Fruit fly (Drosophila melanogaster) whole organism, embryonic: ENCODE data around the gene JIL-1.

Experiments used
- Aef1 ChIP-seq: fragments of 200-800 bp; sonication (Bioruptor generic); IDR thresholded peaks from 3 replicates; pipeline ENCODE4 v1.3.6; 2022; ENCODE audit warnings: missing biosample characterization, missing genetic modification characterization
- Asciz ChIP-seq: fragments of 200-800 bp; sonication (Bioruptor generic); optimal IDR thresholded peaks from 2 replicates; lab custom pipeline; 2017; ENCODE audit warnings: missing biosample characterization, mild to moderate bottlenecking, missing genetic modification characterization, missing genetic modification reagents
- B-H2 ChIP-seq: fragments of 200-800 bp; sonication (Bioruptor generic); optimal IDR thresholded peaks from 2 replicates; lab custom pipeline; 2018; ENCODE audit warnings: missing biosample characterization, mild to moderate bottlenecking, missing genetic modification characterization
- CG1233 ChIP-seq: fragments of 200-800 bp; sonication (Bioruptor generic); optimal IDR thresholded peaks from 4 replicates; lab custom pipeline; 2018; ENCODE audit warnings: missing biosample characterization, mild to moderate bottlenecking, missing genetic modification characterization
- CG12769 ChIP-seq: fragments of 200-800 bp; sonication (Bioruptor generic); optimal IDR thresholded peaks from 2 replicates; lab custom pipeline; 2019; ENCODE audit warnings: missing biosample characterization, mild to moderate bottlenecking, missing genetic modification characterization, moderate library complexity
- CG14965 ChIP-seq: fragments of 200-800 bp; sonication (Bioruptor generic); optimal IDR thresholded peaks from 2 replicates; lab custom pipeline; 2016; ENCODE audit warnings: missing biosample characterization, missing genetic modification characterization, borderline replicate concordance
- CG15479 ChIP-seq: fragments of 200-800 bp; sonication (Bioruptor generic); optimal IDR thresholded peaks from 3 replicates; lab custom pipeline; 2019; ENCODE audit warnings: missing biosample characterization, mild to moderate bottlenecking, missing genetic modification characterization, moderate library complexity
- CG1602 ChIP-seq: fragments of 200-800 bp; sonication (Bioruptor generic); optimal IDR thresholded peaks from 3 replicates; lab custom pipeline; 2016; ENCODE audit warnings: missing biosample characterization, missing genetic modification characterization
- CG16813 ChIP-seq: fragments of 200-800 bp; sonication (Bioruptor generic); IDR thresholded peaks from 3 replicates; pipeline ENCODE4 v1.3.6; 2022; ENCODE audit warnings: missing biosample characterization, missing genetic modification characterization; ENCODE audit not compliant: partially characterized antibody
- CG18011 ChIP-seq: fragments of 200-800 bp; sonication (Bioruptor generic); optimal IDR thresholded peaks from 2 replicates; lab custom pipeline; 2017; ENCODE audit warnings: missing biosample characterization, missing genetic modification characterization, mild to moderate bottlenecking, moderate library complexity, missing genotype
- CG18599 ChIP-seq: fragments of 200-800 bp; sonication (Bioruptor generic); optimal IDR thresholded peaks from 3 replicates; lab custom pipeline; 2017; ENCODE audit warnings: missing biosample characterization, missing genetic modification characterization, mild to moderate bottlenecking, moderate library complexity, missing genetic modification reagents
- CG2199 ChIP-seq: fragments of 200-800 bp; sonication (Bioruptor generic); IDR thresholded peaks from 3 replicates; pipeline ENCODE4 v1.3.6; 2022; ENCODE audit warnings: missing biosample characterization, missing genetic modification characterization
- CG30020 ChIP-seq: fragments of 200-800 bp; optimal IDR thresholded peaks from 2 replicates; lab custom pipeline; 2019; ENCODE audit warnings: missing biosample characterization, mild to moderate bottlenecking, missing genetic modification characterization, moderate library complexity
- CG30403 ChIP-seq: fragments of 200-800 bp; sonication (Bioruptor generic); optimal IDR thresholded peaks from 3 replicates; lab custom pipeline; 2016; ENCODE audit warnings: missing biosample characterization, missing genetic modification characterization
- CG33557 ChIP-seq: fragments of 200-800 bp; sonication (Bioruptor generic); optimal IDR thresholded peaks from 2 replicates; lab custom pipeline; 2019; ENCODE audit warnings: missing biosample characterization, mild to moderate bottlenecking, missing genetic modification characterization, moderate library complexity
- CG4282 ChIP-seq: fragments of 200-800 bp; sonication (Bioruptor generic); optimal IDR thresholded peaks from 2 replicates; lab custom pipeline; 2016; ENCODE audit warnings: missing biosample characterization, missing genetic modification characterization
- CG4404 ChIP-seq: fragments of 200-800 bp; sonication (Bioruptor generic); IDR thresholded peaks from 2 replicates; pipeline ENCODE4 v1.3.6; 2022; ENCODE audit warnings: missing biosample characterization, missing genetic modification characterization
- CG6683 ChIP-seq: fragments of 200-800 bp; sonication (Bioruptor generic); optimal IDR thresholded peaks from 2 replicates; lab custom pipeline; 2017; ENCODE audit warnings: missing biosample characterization, mild to moderate bottlenecking, missing genetic modification characterization, missing genetic modification reagents
- CG6854 ChIP-seq: fragments of 200-800 bp; sonication (Bioruptor generic); optimal IDR thresholded peaks from 3 replicates; lab custom pipeline; 2017; ENCODE audit warnings: missing biosample characterization, mild to moderate bottlenecking, missing genetic modification characterization
- CTCF ChIP-seq: fragments of 200-800 bp; sonication (Bioruptor generic); optimal IDR thresholded peaks from 2 replicates; lab custom pipeline; 2017; ENCODE audit warnings: missing biosample characterization, mild to moderate bottlenecking, missing genetic modification characterization, moderate library complexity
- CkIIα-i1 ChIP-seq: fragments of 200-800 bp; sonication (Bioruptor generic); IDR thresholded peaks from 2 replicates; pipeline ENCODE4 v1.3.6; 2022; ENCODE audit warnings: missing biosample characterization, missing genetic modification characterization
- Deaf1 ChIP-seq: fragments of 200-800 bp; optimal IDR thresholded peaks from 3 replicates; lab custom pipeline; 2019; ENCODE audit warnings: missing biosample characterization, mild to moderate bottlenecking, missing genetic modification characterization, moderate library complexity
- Doc2 ChIP-seq: fragments of 200-800 bp; sonication (Bioruptor generic); IDR thresholded peaks from 2 replicates; pipeline ENCODE4 v1.3.6; 2022; ENCODE audit warnings: missing biosample characterization, missing genetic modification characterization
- Doc3 ChIP-seq: fragments of 200-800 bp; sonication (Bioruptor generic); IDR thresholded peaks from 3 replicates; pipeline ENCODE4 v1.3.6; 2022; ENCODE audit warnings: missing biosample characterization, missing genetic modification characterization; ENCODE audit not compliant: partially characterized antibody
- HLH4C ChIP-seq: fragments of 200-800 bp; sonication (Bioruptor generic); IDR thresholded peaks from 3 replicates; pipeline ENCODE4 v1.3.6; 2022; ENCODE audit warnings: missing biosample characterization, missing genetic modification characterization; ENCODE audit not compliant: partially characterized antibody
- Ptx1 ChIP-seq: fragments of 200-800 bp; sonication (Bioruptor generic); IDR thresholded peaks from 2 replicates; pipeline ENCODE4 v1.3.6; 2022; ENCODE audit warnings: missing biosample characterization, missing genetic modification characterization
- ac ChIP-seq: fragments of 200-800 bp; sonication (Bioruptor generic); optimal IDR thresholded peaks from 3 replicates; lab custom pipeline; 2017; ENCODE audit warnings: missing biosample characterization, mild to moderate bottlenecking, missing genetic modification characterization
- bbx ChIP-seq: fragments of 200-800 bp; sonication (Bioruptor generic); IDR thresholded peaks from 2 replicates; pipeline ENCODE4 v1.3.6; 2022; ENCODE audit warnings: missing biosample characterization, missing genetic modification characterization; ENCODE audit not compliant: partially characterized antibody
- cad ChIP-seq: fragments of >200 bp; optimal IDR thresholded peaks from 2 replicates; lab custom pipeline; 2017; ENCODE audit warnings: missing biosample characterization, missing genetic modification characterization
- cato ChIP-seq: fragments of 200-800 bp; sonication (Bioruptor generic); optimal IDR thresholded peaks from 2 replicates; lab custom pipeline; 2016; ENCODE audit warnings: missing biosample characterization, missing genetic modification characterization, borderline replicate concordance
- danr ChIP-seq: fragments of 200-800 bp; sonication (Bioruptor generic); IDR thresholded peaks from 2 replicates; pipeline ENCODE4 v1.3.6; 2022; ENCODE audit warnings: missing biosample characterization, missing genetic modification characterization
- dysf ChIP-seq: fragments of 200-800 bp; sonication (Bioruptor generic); IDR thresholded peaks from 3 replicates; pipeline ENCODE4 v1.3.6; 2022; ENCODE audit warnings: missing biosample characterization, missing genetic modification characterization
- fu2 ChIP-seq: fragments of 200-800 bp; sonication (Bioruptor generic); optimal IDR thresholded peaks from 2 replicates; lab custom pipeline; 2016; ENCODE audit warnings: missing biosample characterization, missing genetic modification characterization
- gfzf ChIP-seq: fragments of 200-800 bp; sonication (Bioruptor generic); optimal IDR thresholded peaks from 2 replicates; lab custom pipeline; 2016; ENCODE audit warnings: missing biosample characterization, mild to moderate bottlenecking, missing genetic modification characterization, moderate library complexity
- grn ChIP-seq: fragments of 200-800 bp; sonication (Bioruptor generic); optimal IDR thresholded peaks from 3 replicates; lab custom pipeline; 2017; ENCODE audit warnings: missing biosample characterization, missing genetic modification characterization
- gro ChIP-seq: fragments of 200-800 bp; sonication (Bioruptor generic); optimal IDR thresholded peaks from 2 replicates; lab custom pipeline; 2016; ENCODE audit warnings: missing biosample characterization, missing genetic modification characterization
- lola ChIP-seq, 3 experiments: fragments of >200 bp in 2 of 3; fragments of 200-800 bp in 1 of 3; sonication (Bioruptor generic) in 1 of 3; optimal IDR thresholded peaks; 2 replicates each; lab custom pipeline; 2017 to 2019; ENCODE audit warnings: missing biosample characterization in 3 of 3, missing genetic modification characterization in 3 of 3, mild to moderate bottlenecking in 1 of 3, moderate library complexity in 1 of 3
- mam ChIP-seq: fragments of 200-800 bp; sonication (Bioruptor generic); optimal IDR thresholded peaks from 3 replicates; lab custom pipeline; 2016; ENCODE audit warnings: missing biosample characterization, missing genetic modification characterization
- phol ChIP-seq: fragments of 200-800 bp; sonication (Bioruptor generic); optimal IDR thresholded peaks from 3 replicates; lab custom pipeline; 2018; ENCODE audit warnings: missing biosample characterization, mild to moderate bottlenecking, missing genetic modification characterization, moderate library complexity
- pita ChIP-seq: fragments of 200-800 bp; sonication (Bioruptor generic); optimal IDR thresholded peaks from 2 replicates; lab custom pipeline; 2017; ENCODE audit warnings: missing biosample characterization, mild to moderate bottlenecking, missing genetic modification characterization
- row ChIP-seq: fragments of 200-800 bp; sonication (Bioruptor generic); IDR thresholded peaks from 3 replicates; pipeline ENCODE4 v1.3.6; 2022; ENCODE audit warnings: missing biosample characterization, missing genetic modification characterization
- seq ChIP-seq: fragments of 200-800 bp; sonication (Bioruptor generic); IDR thresholded peaks from 2 replicates; pipeline ENCODE4 v1.3.6; 2022; ENCODE audit warnings: missing biosample characterization, missing genetic modification characterization
- sim ChIP-seq: fragments of 200-800 bp; sonication (Bioruptor generic); IDR thresholded peaks from 2 replicates; pipeline ENCODE4 v1.3.6; 2022; ENCODE audit warnings: missing biosample characterization, missing genetic modification characterization
- slbo ChIP-seq: fragments of 200-800 bp; sonication (Bioruptor generic); IDR thresholded peaks from 2 replicates; pipeline ENCODE4 v1.3.6; 2022; ENCODE audit warnings: missing biosample characterization, missing genetic modification characterization
- sna ChIP-seq: fragments of 200-800 bp; sonication (Bioruptor generic); IDR thresholded peaks from 2 replicates; pipeline ENCODE4 v1.3.6; 2022; ENCODE audit warnings: missing biosample characterization, missing genetic modification characterization; ENCODE audit not compliant: partially characterized antibody
- ssp ChIP-seq: fragments of 200-800 bp; sonication (Bioruptor generic); IDR thresholded peaks from 2 replicates; pipeline ENCODE4 v1.3.6; 2022; ENCODE audit warnings: missing biosample characterization, missing genetic modification characterization
- stwl ChIP-seq: fragments of 200-800 bp; sonication (Bioruptor generic); optimal IDR thresholded peaks from 3 replicates; lab custom pipeline; 2018; ENCODE audit warnings: missing biosample characterization, mild to moderate bottlenecking, missing genetic modification characterization, moderate library complexity
- unc-4 ChIP-seq: fragments of 200-800 bp; sonication (Bioruptor generic); IDR thresholded peaks from 2 replicates; pipeline ENCODE4 v1.3.6; 2022; ENCODE audit warnings: missing biosample characterization, missing genetic modification characterization; ENCODE audit not compliant: partially characterized antibody

The JIL-1 gene

dm6 chr3L:11125636-11126532 is 32.9 kb upstream of the JIL-1 start (continued):
- no peak for TF ChIP-seq CG33557
- TF ChIP-seq unc-4, result no peak
- no peak for TF ChIP-seq CkIIα-i1 (GFP tag; lab: Robert Waterston, UW)
- TF ChIP-seq sna (GFP tag; lab: Robert Waterston, UW), result no peak
- TF ChIP-seq CG30403 (GFP tag; lab: Kevin White, UChicago), result no peak
- TF ChIP-seq CG18011, result no peak
- TF ChIP-seq Deaf1, result no peak
- no peak for TF ChIP-seq CG4404 (GFP tag; lab: Robert Waterston, UW)
- no peak for TF ChIP-seq cato (GFP tag; lab: Kevin White, UChicago)
- no peak for TF ChIP-seq CG30020 (tag; lab: Kevin White, UChicago)
- peak; percentile 16; the same call in 1 of the 3 replicates for TF ChIP-seq row
- TF ChIP-seq CG6683 (GFP tag; lab: Kevin White, UChicago), result no peak
- TF ChIP-seq gfzf (GFP tag; lab: Kevin White, UChicago), result no peak
- no peak for TF ChIP-seq sim (GFP tag; lab: Robert Waterston, UW)
- TF ChIP-seq seq (GFP tag; lab: Robert Waterston, UW), result no peak
- no peak for TF ChIP-seq grn
- TF ChIP-seq Asciz (GFP tag; lab: Kevin White, UChicago), result no peak
- no peak for TF ChIP-seq CG1602 (GFP tag; lab: Kevin White, UChicago)
- no peak for TF ChIP-seq HLH4C (GFP tag; lab: Robert Waterston, UW)
- TF ChIP-seq cad (GFP tag; lab: Kevin White, UChicago), result peak; percentile 36
- TF ChIP-seq dysf (GFP tag; lab: Robert Waterston, UW), result 0 out of 3 replicates have a peak, but pooled peaks have one; percentile 29
- TF ChIP-seq fu2 (GFP tag; lab: Kevin White, UChicago), result no peak
- TF ChIP-seq gro (GFP tag; lab: Kevin White, UChicago), result no peak
- no peak for TF ChIP-seq ssp (GFP tag; lab: Robert Waterston, UW)
- no peak for TF ChIP-seq B-H2 (GFP tag; lab: Kevin White, UChicago)
- TF ChIP-seq danr (GFP tag; lab: Robert Waterston, UW), result no peak
- TF ChIP-seq CG4282 (GFP tag; lab: Kevin White, UChicago), result no peak
- no peak for TF ChIP-seq stwl (tag; lab: Kevin White, UChicago)
- TF ChIP-seq CG18599 (GFP tag; lab: Kevin White, UChicago), result peak; percentile 39
- no peak for TF ChIP-seq CG15479 (GFP tag; lab: Kevin White, UChicago)
- TF ChIP-seq CG6854 (GFP tag; lab: Kevin White, UChicago), result no peak
- no peak for TF ChIP-seq CG14965
- TF ChIP-seq CG12769 (tag; lab: Kevin White, UChicago), result no peak
- TF ChIP-seq Doc2, result no peak
- no peak for TF ChIP-seq CG1233 (GFP tag; lab: Kevin White, UChicago)
- no peak for TF ChIP-seq ac
- TF ChIP-seq Doc3, result no peak
- TF ChIP-seq CG16813, result no peak
- TF ChIP-seq pita (GFP tag; lab: Kevin White, UChicago), result no peak
- peak; percentile 29; the same call in 1 of the 2 replicates for TF ChIP-seq bbx (GFP tag; lab: Robert Waterston, UW)
- no peak for TF ChIP-seq Aef1 (GFP tag; lab: Robert Waterston, UW)
- no peak for TF ChIP-seq CTCF (GFP tag; lab: Kevin White, UChicago)
- TF ChIP-seq phol, result peak; percentile 19
- TF ChIP-seq CG2199 (GFP tag; lab: Robert Waterston, UW), result no peak
- no peak for TF ChIP-seq lola (GFP tag; optimal IDR thresholded peaks at IDR 0.05; lab: Kevin White, UChicago)
- no peak for TF ChIP-seq slbo (GFP tag; lab: Robert Waterston, UW)
- TF ChIP-seq Ptx1, result no peak
- peak; percentile 16 for TF ChIP-seq mam (GFP tag; lab: Kevin White, UChicago)
